Worm (Caenorhabditis elegans): ENCODE data around the gene tdo-2.
A peak's percentile ranks its signal among the peaks of the same experiment; 100 is the strongest.

- TF ChIP-seq egl-5 (tag; optimal IDR thresholded peaks at IDR 0.05) (no peak), elt-3 (tag; optimal IDR thresholded peaks at IDR 0.05) (peak in 1 of 3 experiments; percentile 82), ama-1 (optimal IDR thresholded peaks at IDR 0.05) (no peak), unc-62 (GFP tag; optimal IDR thresholded peaks at IDR 0.05) (no peak), daf-12 (tag; optimal IDR thresholded peaks at IDR 0.05) (no peak), unc-39 (tag; optimal IDR thresholded peaks at IDR 0.05) (no peak), nhr-12 (tag; optimal IDR thresholded peaks at IDR 0.05) (no peak), ztf-11 (tag; optimal IDR thresholded peaks at IDR 0.05) (no peak)
Measured at ce11 chrIII:5883517-5883916, 36.2 kb downstream of the tdo-2 start.

All from whole organism, L3 larva.